Fruit fly (Drosophila melanogaster): Measurements from ENCODE around the gene Jig.
A peak's percentile ranks its signal among the peaks of the same experiment; 100 is the strongest.

Jig gene

dm6 chr3R:14589483-14589882, 28.7 kb downstream of the Jig start (continued):
- TF ChIP-seq Lim3 (GFP tag; IDR thresholded peaks at IDR 0.05): no peak
- TF ChIP-seq CG31365 (tag; optimal IDR thresholded peaks at IDR 0.05): no peak
- peak; percentile 94 for TF ChIP-seq zf30C (GFP tag; optimal IDR thresholded peaks at IDR 0.05)
- no peak for TF ChIP-seq amos (GFP tag; IDR thresholded peaks at IDR 0.05; ENCODE audit: partially characterized antibody)
- no peak for TF ChIP-seq stc (GFP tag; IDR thresholded peaks at IDR 0.05)
- no peak for TF ChIP-seq bowl (GFP tag; IDR thresholded peaks at IDR 0.05)
- TF ChIP-seq Med (GFP tag): peak; percentile 60
- TF ChIP-seq D (optimal IDR thresholded peaks at IDR 0.05): no peak
- TF ChIP-seq D (GFP tag; optimal IDR thresholded peaks at IDR 0.05): no peak
- TF ChIP-seq CG1603 (tag; optimal IDR thresholded peaks at IDR 0.05): peak; percentile 51
- no peak for TF ChIP-seq h (optimal IDR thresholded peaks at IDR 0.05)
- peak; percentile 75 for TF ChIP-seq CG15696 (tag; optimal IDR thresholded peaks at IDR 0.05)
- no peak for TF ChIP-seq sna (GFP tag; IDR thresholded peaks at IDR 0.05; ENCODE audit: partially characterized antibody)
- TF ChIP-seq trem (tag; optimal IDR thresholded peaks at IDR 0.05): no peak
- peak; percentile 65 for TF ChIP-seq CG9727 (GFP tag; optimal IDR thresholded peaks at IDR 0.05)
- no peak for TF ChIP-seq sd (tag; optimal IDR thresholded peaks at IDR 0.05)
- TF ChIP-seq corto (GFP tag; optimal IDR thresholded peaks at IDR 0.05): no peak
- TF ChIP-seq Sox100B (GFP tag; optimal IDR thresholded peaks at IDR 0.05): no peak
- no peak for TF ChIP-seq otp (GFP tag; IDR thresholded peaks at IDR 0.05)
- peak; percentile 17 for TF ChIP-seq CG10267 (tag; optimal IDR thresholded peaks at IDR 0.05)
- TF ChIP-seq Aef1 (GFP tag; IDR thresholded peaks at IDR 0.05): no peak
- no peak for TF ChIP-seq eve (GFP tag; optimal IDR thresholded peaks at IDR 0.05)
- 0 out of 2 replicates have a peak, but pooled peaks have one; percentile 25 for TF ChIP-seq CG6689 (GFP tag; IDR thresholded peaks at IDR 0.05)
- peak; percentile 55 for TF ChIP-seq row (GFP tag; IDR thresholded peaks at IDR 0.05)
- no peak; the same call in 2 of the 3 replicates for TF ChIP-seq tgo (GFP tag; IDR thresholded peaks at IDR 0.05)
- TF ChIP-seq eyg (GFP tag; optimal IDR thresholded peaks at IDR 0.05): no peak
- no peak for TF ChIP-seq Gsc (GFP tag; IDR thresholded peaks at IDR 0.05)
- TF ChIP-seq klu (GFP tag; IDR thresholded peaks at IDR 0.05): no peak
- TF ChIP-seq dmrt11E (tag; optimal IDR thresholded peaks at IDR 0.05): peak; percentile 74
- TF ChIP-seq tll (GFP tag; optimal IDR thresholded peaks at IDR 0.05): peak in 1 of 2 experiments; percentile 16
- TF ChIP-seq CG4360 (GFP tag; IDR thresholded peaks at IDR 0.05): no peak
- TF ChIP-seq CG15514 (GFP tag; optimal IDR thresholded peaks at IDR 0.05): no peak
- no peak for TF ChIP-seq salm (tag; optimal IDR thresholded peaks at IDR 0.05)
- TF ChIP-seq Asciz (GFP tag; optimal IDR thresholded peaks at IDR 0.05): no peak
- no peak for TF ChIP-seq hth (optimal IDR thresholded peaks at IDR 0.05)
- no peak for TF ChIP-seq insv (GFP tag; optimal IDR thresholded peaks at IDR 0.05)
- TF ChIP-seq zen (tag; optimal IDR thresholded peaks at IDR 0.05): peak; percentile 31
- no peak for TF ChIP-seq Side (GFP tag; optimal IDR thresholded peaks at IDR 0.05)
- TF ChIP-seq ssp (GFP tag; IDR thresholded peaks at IDR 0.05): no peak
- TF ChIP-seq CG2120 (GFP tag; optimal IDR thresholded peaks at IDR 0.05): no peak
- peak; percentile 21 for TF ChIP-seq cad (GFP tag; optimal IDR thresholded peaks at IDR 0.05)
- TF ChIP-seq CG10979 (tag; optimal IDR thresholded peaks at IDR 0.05): peak; percentile 61
- no peak for TF ChIP-seq ftz-f1 (GFP tag; optimal IDR thresholded peaks at IDR 0.05)
- no peak for TF ChIP-seq Nf-YC (tag; optimal IDR thresholded peaks at IDR 0.05)
- TF ChIP-seq esg (GFP tag; conservative IDR thresholded peaks at IDR 0.05): no peak
- no peak for TF ChIP-seq CG3163 (GFP tag; optimal IDR thresholded peaks at IDR 0.05)
- TF ChIP-seq nerfin-1 (tag; optimal IDR thresholded peaks at IDR 0.05): no peak
- no peak for TF ChIP-seq CG8359 (GFP tag; optimal IDR thresholded peaks at IDR 0.05; ENCODE audit: borderline replicate concordance)
- no peak for TF ChIP-seq CG33557 (GFP tag; optimal IDR thresholded peaks at IDR 0.05)
- TF ChIP-seq unc-4 (GFP tag; IDR thresholded peaks at IDR 0.05; ENCODE audit: partially characterized antibody): no peak
- peak; percentile 49; the same call in 1 of the 2 replicates for TF ChIP-seq vvl (GFP tag; IDR thresholded peaks at IDR 0.05)
- peak; percentile 40; the same call in 1 of the 2 replicates for TF ChIP-seq CG8765 (GFP tag; IDR thresholded peaks at IDR 0.05)
